Worm (Caenorhabditis elegans) whole organism, early embryonic: Measurements from ENCODE around the gene D2096.9.
"Not testable (repeated sequence)": the region's sequence is repeated elsewhere in the genome, so short reads cannot be mapped to it uniquely, and the experiment has no call there.

Experiments
- B0310.2 ChIP-seq: sonication (generic microtip); optimal IDR thresholded peaks from 2 replicates; lab custom pipeline; 2016; ENCODE audit warnings: mild to moderate bottlenecking, missing genetic modification characterization, missing compliant biosample characterization
- F13C5.2 ChIP-seq: sonication (generic microtip); optimal IDR thresholded peaks from 2 replicates; lab custom pipeline; 2017; ENCODE audit warnings: mild to moderate bottlenecking, missing genetic modification characterization, inconsistent platforms, missing compliant biosample characterization
- aly-1 ChIP-seq: sonication (generic microtip); optimal IDR thresholded peaks from 2 replicates; lab custom pipeline; 2016; ENCODE audit warnings: missing genetic modification characterization, missing compliant biosample characterization
- ama-1 ChIP-seq: fragments of 150-350 bp; optimal IDR thresholded peaks from 2 replicates; lab custom pipeline; 2014
- ceh-13 ChIP-seq: fragments of 200-800 bp; sonication (Bioruptor generic); optimal IDR thresholded peaks from 2 replicates; lab custom pipeline; 2018; ENCODE audit warnings: mild to moderate bottlenecking, missing genetic modification characterization, missing compliant biosample characterization
- ceh-36 ChIP-seq: sonication (generic microtip); optimal IDR thresholded peaks from 2 replicates; lab custom pipeline; 2016; ENCODE audit warnings: missing genetic modification characterization, inconsistent platforms, missing compliant biosample characterization
- ets-7 ChIP-seq: sonication (generic microtip); optimal IDR thresholded peaks from 2 replicates; lab custom pipeline; 2016; ENCODE audit warnings: missing genotype, missing genetic modification characterization, missing compliant biosample characterization
- flt-1 ChIP-seq: fragments of 200-800 bp; sonication (Bioruptor generic); IDR thresholded peaks from 2 replicates; pipeline ENCODE4 v1.3.6; 2022; ENCODE audit warnings: missing genetic modification characterization, missing compliant biosample characterization
- hmbx-1 ChIP-seq: sonication (generic microtip); optimal IDR thresholded peaks from 2 replicates; lab custom pipeline; 2016; ENCODE audit warnings: mild to moderate bottlenecking, missing genetic modification characterization, missing compliant biosample characterization
- hmg-4 ChIP-seq: fragments of 200-800 bp; sonication (Bioruptor generic); optimal IDR thresholded peaks from 2 replicates; lab custom pipeline; 2018; ENCODE audit warnings: mild to moderate bottlenecking, missing genetic modification characterization, missing compliant biosample characterization
- hnd-1 ChIP-seq: sonication (generic microtip); optimal IDR thresholded peaks from 2 replicates; lab custom pipeline; 2016; ENCODE audit warnings: missing genetic modification characterization, missing compliant biosample characterization
- pes-1 ChIP-seq: fragments of 200-800 bp; sonication (Bioruptor generic); IDR thresholded peaks from 2 replicates; pipeline ENCODE4 v1.3.6; 2022; ENCODE audit warnings: missing genetic modification reagents, missing genetic modification characterization, missing compliant biosample characterization
- scrt-1 ChIP-seq: fragments of 200-800 bp; sonication (Bioruptor generic); IDR thresholded peaks from 2 replicates; pipeline ENCODE4 v1.3.6; 2022; ENCODE audit warnings: missing genetic modification characterization, missing compliant biosample characterization
- sea-1 ChIP-seq: fragments of 200-800 bp; sonication (Bioruptor generic); conservative IDR thresholded peaks from 2 replicates; pipeline ENCODE4 v1.3.6; 2022; ENCODE audit warnings: missing genetic modification characterization, missing compliant biosample characterization
- tbx-11 ChIP-seq: fragments of 200-800 bp; sonication (Bioruptor generic); IDR thresholded peaks from 2 replicates; pipeline ENCODE4 v1.3.6; 2022; ENCODE audit warnings: missing genetic modification characterization, missing compliant biosample characterization
- tbx-37 ChIP-seq: fragments of 200-800 bp; sonication (Bioruptor generic); conservative IDR thresholded peaks from 2 replicates; pipeline ENCODE4 v1.3.6; 2022; ENCODE audit warnings: missing genetic modification reagents, missing genetic modification characterization, missing compliant biosample characterization
- tra-4 ChIP-seq: sonication (generic microtip); optimal IDR thresholded peaks from 2 replicates; lab custom pipeline; 2017; ENCODE audit warnings: missing genetic modification characterization, missing compliant biosample characterization

D2096.9 gene

DNA sequence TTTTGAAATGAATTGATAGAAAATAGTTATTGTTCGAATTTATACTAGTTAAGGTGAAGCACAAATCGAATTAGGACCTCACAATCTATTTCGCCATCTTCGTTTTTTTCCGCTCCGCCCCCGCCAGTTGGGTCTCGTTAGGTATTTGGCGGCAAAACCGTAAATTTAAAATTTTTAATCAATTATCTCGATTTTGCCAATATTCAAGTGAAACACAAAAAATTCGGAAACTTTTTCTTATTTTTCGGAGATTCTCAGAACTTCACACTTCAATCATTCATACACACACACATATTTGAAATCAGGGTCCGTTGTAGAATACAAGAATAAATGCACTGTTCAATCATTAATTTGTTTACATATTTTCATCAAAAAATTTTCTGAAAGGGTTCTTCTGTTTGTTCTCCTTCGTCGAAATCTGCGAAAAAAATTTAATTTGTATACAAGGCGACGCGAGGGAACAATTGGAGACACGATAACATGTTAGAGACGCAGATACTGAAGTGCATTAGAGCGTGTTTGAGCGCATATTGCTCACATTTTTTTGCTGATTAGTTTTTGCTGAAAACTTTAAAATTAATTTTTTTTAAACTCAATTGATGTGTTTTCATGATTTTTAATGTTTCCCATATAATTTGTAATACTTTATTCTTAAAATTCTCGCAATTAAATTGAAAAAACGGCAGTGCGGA lies 22.7 kb downstream of the D2096.9 start, which contains the start of gene D2096.5:
Gene D2096.5, minus strand, starts transcription at position 51 of the 692 bp plus-strand sequence.
- TF ChIP-seq ama-1 (no peak), scrt-1 (GFP tag; lab: Robert Waterston, UW) (no peak), flt-1 (no peak), hnd-1 (tag; lab: Kevin White, UChicago) (no peak), hmg-4 (GFP tag; lab: Kevin White, UChicago) (no peak), tra-4 (tag; lab: Kevin White, UChicago) (no peak), hmbx-1 (no peak), B0310.2 (tag; lab: Kevin White, UChicago) (no peak), ceh-13 (GFP tag; lab: Kevin White, UChicago) (no peak), F13C5.2 (tag; lab: Kevin White, UChicago) (no peak), sea-1 (GFP tag; lab: Robert Waterston, UW) (no peak), pes-1 (GFP tag; lab: Robert Waterston, UW) (no peak)

DNA sequence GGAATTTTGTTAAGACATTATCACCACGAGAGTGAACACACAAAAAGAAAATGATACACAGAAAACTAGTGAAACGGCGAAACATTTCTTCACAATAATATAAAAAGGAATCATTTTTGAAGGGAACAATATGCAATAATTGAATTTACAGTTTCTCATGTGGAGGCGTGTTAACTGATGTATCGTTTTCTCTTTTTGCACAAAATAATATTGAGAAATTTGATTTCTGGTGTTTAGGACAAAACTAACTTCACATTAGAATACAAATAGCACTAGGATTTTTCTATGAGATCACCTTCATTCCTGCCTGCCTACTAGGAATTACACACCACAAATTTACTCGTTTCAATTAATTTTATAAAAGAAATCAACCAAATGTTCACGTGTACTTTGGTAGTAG lies 24.1 kb downstream of the D2096.9 start, which contains the start of gene D2096.13:
Gene D2096.13, minus strand, starts transcription at position 101 of the 400 bp plus-strand sequence.
- TF ChIP-seq ets-7 (tag; lab: Kevin White, UChicago) (no peak), hmg-4 (GFP tag; lab: Kevin White, UChicago) (no peak), sea-1 (GFP tag; lab: Robert Waterston, UW) (no peak), ceh-13 (GFP tag; lab: Kevin White, UChicago) (no peak), hnd-1 (tag; lab: Kevin White, UChicago) (no peak), aly-1 (no peak), tbx-11 (GFP tag; lab: Robert Waterston, UW) (no peak), F13C5.2 (tag; lab: Kevin White, UChicago) (no peak), B0310.2 (tag; lab: Kevin White, UChicago) (no peak), pes-1 (GFP tag; lab: Robert Waterston, UW) (no peak), tra-4 (tag; lab: Kevin White, UChicago) (no peak), tbx-37 (GFP tag; lab: Robert Waterston, UW) (no peak)

- no peak for TF ChIP-seq scrt-1 (GFP tag; lab: Robert Waterston, UW)
- TF ChIP-seq hnd-1 (tag; lab: Kevin White, UChicago), result no peak
- TF ChIP-seq ceh-13 (GFP tag; lab: Kevin White, UChicago), result no peak
- no peak for TF ChIP-seq F13C5.2 (tag; lab: Kevin White, UChicago)
- TF ChIP-seq pes-1 (GFP tag; lab: Robert Waterston, UW), result no peak
- no peak for TF ChIP-seq hmg-4 (GFP tag; lab: Kevin White, UChicago)
- no peak for TF ChIP-seq tra-4 (tag; lab: Kevin White, UChicago)
- TF ChIP-seq tbx-37 (GFP tag; lab: Robert Waterston, UW), result no peak
- no peak for TF ChIP-seq flt-1
- no peak for TF ChIP-seq ceh-36
- TF ChIP-seq ets-7 (tag; lab: Kevin White, UChicago), result no peak
- no peak for TF ChIP-seq ama-1
These were observed 25.3 kb downstream of the D2096.9 start for ce11 chrIV:8357299-8357698.

- no peak for TF ChIP-seq scrt-1 (GFP tag; lab: Robert Waterston, UW)
- no peak for TF ChIP-seq tra-4 (tag; lab: Kevin White, UChicago)
- TF ChIP-seq ets-7 (tag; lab: Kevin White, UChicago), result no peak
- TF ChIP-seq ama-1, result no peak
- no peak for TF ChIP-seq tbx-11 (GFP tag; lab: Robert Waterston, UW)
- no peak for TF ChIP-seq B0310.2 (tag; lab: Kevin White, UChicago)
- no peak for TF ChIP-seq flt-1
- no peak for TF ChIP-seq hnd-1 (tag; lab: Kevin White, UChicago)
- TF ChIP-seq F13C5.2 (tag; lab: Kevin White, UChicago), result no peak
- TF ChIP-seq sea-1 (GFP tag; lab: Robert Waterston, UW), result no peak
- TF ChIP-seq hmg-4 (GFP tag; lab: Kevin White, UChicago), result no peak
- TF ChIP-seq ceh-36, result no peak
- no peak for TF ChIP-seq aly-1
- TF ChIP-seq tbx-37 (GFP tag; lab: Robert Waterston, UW), result no peak
These were observed 27.0 kb downstream of the D2096.9 start, which contains the start of the genes F17E9.2 and col-116 for ce11 chrIV:8355592-8355991. F17E9.2 (plus strand) TSS chrIV:8355892. col-116 (plus strand) TSS chrIV:8355906.

DNA sequence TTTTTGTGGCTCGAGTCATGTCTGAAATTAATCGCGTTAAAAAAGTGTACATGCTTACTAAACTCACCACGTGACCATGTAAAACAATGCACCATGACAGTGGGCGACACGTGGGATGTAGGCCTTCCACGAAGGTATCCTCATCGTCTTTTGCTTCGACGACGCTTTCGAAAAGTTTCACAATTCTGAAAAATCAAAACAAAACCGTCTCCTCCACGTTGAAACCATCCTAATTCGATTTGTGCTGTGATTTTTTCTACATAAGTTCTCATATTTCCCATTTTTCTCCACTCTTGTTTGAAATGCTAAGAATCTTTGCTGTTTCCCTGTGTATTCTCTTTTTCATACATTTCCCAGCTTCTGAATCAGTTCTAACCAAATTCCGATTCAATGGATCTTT lies 28.0 kb downstream of the D2096.9 start, which contains the start of gene F17E9.3:
Gene F17E9.3, plus strand, starts transcription at position 301 of the 400 bp plus-strand sequence.
- no peak for TF ChIP-seq F13C5.2 (tag; lab: Kevin White, UChicago)
- TF ChIP-seq hmbx-1, result no peak
- TF ChIP-seq ets-7 (tag; lab: Kevin White, UChicago), result no peak
- TF ChIP-seq tra-4 (tag; lab: Kevin White, UChicago), result no peak
- no peak for TF ChIP-seq aly-1
- no peak for TF ChIP-seq ceh-36
- no peak for TF ChIP-seq B0310.2 (tag; lab: Kevin White, UChicago)
- TF ChIP-seq ama-1, result no peak
- no peak for TF ChIP-seq flt-1
- TF ChIP-seq ceh-13 (GFP tag; lab: Kevin White, UChicago), result no peak
- TF ChIP-seq hmg-4 (GFP tag; lab: Kevin White, UChicago), result no peak
- no peak for TF ChIP-seq hnd-1 (tag; lab: Kevin White, UChicago)
- no peak for TF ChIP-seq tbx-11 (GFP tag; lab: Robert Waterston, UW)
- TF ChIP-seq sea-1 (GFP tag; lab: Robert Waterston, UW), result no peak
- no peak for TF ChIP-seq tbx-37 (GFP tag; lab: Robert Waterston, UW)

DNA sequence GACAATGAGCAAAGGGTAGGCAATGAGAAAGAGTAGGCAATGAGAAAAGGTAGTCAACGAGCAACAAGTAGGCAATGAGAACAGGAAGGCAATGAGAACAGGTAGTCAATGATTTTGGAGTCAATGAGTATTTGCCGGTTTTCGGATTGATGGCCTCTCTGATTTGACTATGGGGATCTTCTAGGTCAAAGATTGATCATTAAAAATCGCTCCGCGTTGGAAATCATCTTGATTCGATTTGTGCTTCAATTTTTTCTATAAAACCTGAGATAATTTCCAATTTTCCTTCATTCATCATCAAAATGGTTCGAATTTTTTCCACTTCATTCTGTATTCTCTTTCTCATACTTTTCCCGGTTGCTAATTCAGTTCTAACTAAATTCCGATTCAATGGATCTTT lies 30.6 kb downstream of the D2096.9 start, which contains the start of gene F17E9.16:
Gene F17E9.16, plus strand, starts transcription at position 301 of the 400 bp plus-strand sequence.
- TF ChIP-seq flt-1, hmbx-1, ceh-36: not testable (repeated sequence)

ce11 chrIV:8348073-8348472 lies 34.5 kb downstream of the D2096.9 start, which contains the start of gene F17E9.4:
F17E9.4 (plus strand) TSS chrIV:8348373.
- TF ChIP-seq ceh-36, result no peak
- TF ChIP-seq scrt-1 (GFP tag; lab: Robert Waterston, UW), result no peak
- TF ChIP-seq hmg-4 (GFP tag; lab: Kevin White, UChicago), result no peak
- no peak for TF ChIP-seq ceh-13 (GFP tag; lab: Kevin White, UChicago)
- TF ChIP-seq flt-1, result no peak
- TF ChIP-seq ets-7 (tag; lab: Kevin White, UChicago), result no peak
- TF ChIP-seq hnd-1 (tag; lab: Kevin White, UChicago), result no peak
- no peak for TF ChIP-seq tbx-11 (GFP tag; lab: Robert Waterston, UW)
- no peak for TF ChIP-seq F13C5.2 (tag; lab: Kevin White, UChicago)
- no peak for TF ChIP-seq ama-1
- TF ChIP-seq aly-1, result no peak
- TF ChIP-seq B0310.2 (tag; lab: Kevin White, UChicago), result no peak
- no peak for TF ChIP-seq pes-1 (GFP tag; lab: Robert Waterston, UW)
